Worm (Caenorhabditis elegans) whole organism, L4 larva: ENCODE results near the gene vha-7.

Experiments
- F26F4.8 ChIP-seq: fragments of 200-800 bp; sonication (Bioruptor generic); conservative IDR thresholded peaks from 2 replicates; pipeline ENCODE4 v1.3.6; 2022; ENCODE audit warnings: missing genetic modification characterization, missing compliant biosample characterization
- F44E2.7 ChIP-seq: fragments of 200-800 bp; sonication (Bioruptor generic); IDR thresholded peaks from 2 replicates; pipeline ENCODE4 v2.1.2; 2022; ENCODE audit warnings: missing genetic modification characterization, missing compliant biosample characterization
- T20F7.1 ChIP-seq: fragments of 200-800 bp; sonication (Bioruptor generic); optimal IDR thresholded peaks from 2 replicates; lab custom pipeline; 2018; ENCODE audit warnings: mild to moderate bottlenecking, missing genetic modification characterization, missing compliant biosample characterization
- T26A8.4 ChIP-seq: fragments of 200-800 bp; sonication (Bioruptor generic); IDR thresholded peaks from 2 replicates; pipeline ENCODE4 v1.3.6; 2022; ENCODE audit warnings: missing genetic modification characterization, missing compliant biosample characterization
- Y105C5A.15 ChIP-seq: fragments of 200-800 bp; sonication (Bioruptor generic); IDR thresholded peaks from 2 replicates; pipeline ENCODE4 v1.3.6; 2022; ENCODE audit warnings: missing genetic modification characterization, missing compliant biosample characterization
- Y5F2A.4 ChIP-seq: fragments of 200-800 bp; sonication (Bioruptor generic); optimal IDR thresholded peaks from 2 replicates; lab custom pipeline; 2018; ENCODE audit warnings: mild to moderate bottlenecking, missing genetic modification characterization, missing compliant biosample characterization
- Y75B8A.6 ChIP-seq: fragments of 200-800 bp; sonication (Bioruptor generic); IDR thresholded peaks from 2 replicates; pipeline ENCODE4 v1.3.6; 2022; ENCODE audit warnings: missing genetic modification reagents, missing genetic modification characterization, missing compliant biosample characterization
- ZK546.5 ChIP-seq, 2 experiments: sonication (generic microtip); optimal IDR thresholded peaks; 2 replicates each; lab custom pipeline; 2017; ENCODE audit warnings: missing biosample characterization in 2 of 2, missing genetic modification characterization in 2 of 2
- ceh-20 ChIP-seq: fragments of 200-800 bp; sonication (Bioruptor generic); IDR thresholded peaks from 2 replicates; pipeline ENCODE4 v1.3.6; 2022; ENCODE audit warnings: missing genetic modification reagents, missing genetic modification characterization, missing compliant biosample characterization
- ceh-28 ChIP-seq: fragments of 150-350 bp; optimal IDR thresholded peaks from 2 replicates; lab custom pipeline; 2014; ENCODE audit warnings: missing biosample characterization, missing genetic modification reagents, missing genetic modification characterization
- ceh-32 ChIP-seq: sonication (generic microtip); optimal IDR thresholded peaks from 2 replicates; lab custom pipeline; 2016; ENCODE audit warnings: mild to moderate bottlenecking, missing genetic modification characterization, missing compliant biosample characterization; ENCODE audit not compliant: poor library complexity
- ceh-44 ChIP-seq: fragments of 200-800 bp; sonication (Bioruptor generic); IDR thresholded peaks from 2 replicates; pipeline ENCODE4 v1.3.6; 2022; ENCODE audit warnings: missing genetic modification reagents, missing genetic modification characterization, missing compliant biosample characterization
- ceh-62 ChIP-seq: sonication (generic microtip); optimal IDR thresholded peaks from 2 replicates; lab custom pipeline; 2017; ENCODE audit warnings: missing biosample characterization, missing genetic modification characterization
- cey-2 ChIP-seq: sonication (generic microtip); optimal IDR thresholded peaks from 3 replicates; lab custom pipeline; 2017; ENCODE audit warnings: missing genetic modification characterization, mild to moderate bottlenecking, missing compliant biosample characterization, antibody characterized with exemption, borderline replicate concordance; ENCODE audit not compliant: insufficient read depth
- ctbp-1 ChIP-seq: fragments of 200-800 bp; sonication (Bioruptor generic); IDR thresholded peaks from 2 replicates; pipeline ENCODE4 v1.3.6; 2022; ENCODE audit warnings: missing genetic modification reagents, missing genetic modification characterization, missing compliant biosample characterization
- daf-12 ChIP-seq: fragments of 150-350 bp; optimal IDR thresholded peaks from 2 replicates; lab custom pipeline; 2014; ENCODE audit warnings: missing biosample characterization, missing genetic modification reagents, missing genetic modification characterization
- daf-19 ChIP-seq: fragments of 200-800 bp; sonication (Bioruptor generic); conservative IDR thresholded peaks from 2 replicates; pipeline ENCODE4 v1.3.6; 2022; ENCODE audit warnings: missing genetic modification characterization, missing compliant biosample characterization
- dmd-8 ChIP-seq: fragments of 200-800 bp; sonication (Bioruptor generic); IDR thresholded peaks from 2 replicates; pipeline ENCODE4 v1.3.6; 2022; ENCODE audit warnings: missing genetic modification characterization, missing compliant biosample characterization
- dpl-1 ChIP-seq: fragments of 150-350 bp; optimal IDR thresholded peaks from 2 replicates; lab custom pipeline; 2014; ENCODE audit warnings: missing biosample characterization, missing genetic modification reagents, missing genetic modification characterization
- egl-27 ChIP-seq: sonication (generic microtip); optimal IDR thresholded peaks from 3 replicates; lab custom pipeline; 2017; ENCODE audit warnings: missing biosample characterization, missing genetic modification reagents, missing genetic modification characterization
- egl-43 ChIP-seq: fragments of 200-800 bp; sonication (Bioruptor generic); IDR thresholded peaks from 2 replicates; pipeline ENCODE4 v1.3.6; 2022; ENCODE audit warnings: missing genetic modification reagents, missing genetic modification characterization, missing compliant biosample characterization
- fos-1 ChIP-seq: fragments of 150-350 bp; optimal IDR thresholded peaks from 2 replicates; lab custom pipeline; 2014; ENCODE audit warnings: missing biosample characterization, missing genetic modification characterization
- hlh-11 ChIP-seq: fragments of 200-800 bp; sonication (Bioruptor generic); optimal IDR thresholded peaks from 2 replicates; lab custom pipeline; 2018; ENCODE audit warnings: mild to moderate bottlenecking, missing genetic modification characterization, missing compliant biosample characterization
- lim-7 ChIP-seq: fragments of 200-800 bp; sonication (Bioruptor generic); IDR thresholded peaks from 2 replicates; pipeline ENCODE4 v1.3.6; 2022; ENCODE audit warnings: missing genetic modification characterization, missing compliant biosample characterization
- lin-1 ChIP-seq: fragments of 200-800 bp; sonication (Bioruptor generic); IDR thresholded peaks from 2 replicates; pipeline ENCODE4 v1.3.6; 2022; ENCODE audit warnings: missing genetic modification reagents, missing genetic modification characterization, missing compliant biosample characterization
- lin-13 ChIP-seq: fragments of 150-350 bp; optimal IDR thresholded peaks from 2 replicates; lab custom pipeline; 2014; ENCODE audit warnings: missing biosample characterization, missing genetic modification reagents, missing genetic modification characterization
- lin-15B ChIP-seq: fragments of 150-350 bp; sonication (generic microtip); optimal IDR thresholded peaks from 3 replicates; lab custom pipeline; 2014; ENCODE audit warnings: missing biosample characterization, missing genetic modification characterization
- lin-29 ChIP-seq: fragments of 200-800 bp; sonication (Bioruptor generic); IDR thresholded peaks from 2 replicates; pipeline ENCODE4 v1.3.6; 2022; ENCODE audit warnings: missing genetic modification reagents, missing genetic modification characterization, missing compliant biosample characterization
- lin-38 ChIP-seq: fragments of 200-800 bp; sonication (Bioruptor generic); IDR thresholded peaks from 2 replicates; pipeline ENCODE4 v1.3.6; 2022; ENCODE audit warnings: missing genetic modification reagents, missing genetic modification characterization, missing compliant biosample characterization
- madf-9 ChIP-seq: fragments of 200-800 bp; sonication (Bioruptor generic); conservative IDR thresholded peaks from 2 replicates; pipeline ENCODE4 v1.3.6; 2022; ENCODE audit warnings: missing genetic modification reagents, missing genetic modification characterization, missing compliant biosample characterization
- nhr-237 ChIP-seq: sonication (generic microtip); optimal IDR thresholded peaks from 2 replicates; lab custom pipeline; 2017; ENCODE audit warnings: missing biosample characterization, missing genetic modification characterization
- nhr-42 ChIP-seq: fragments of 200-800 bp; sonication (Bioruptor generic); IDR thresholded peaks from 2 replicates; pipeline ENCODE4 v1.3.6; 2022; ENCODE audit warnings: missing genetic modification characterization, missing compliant biosample characterization
- nhr-6 ChIP-seq: fragments of 150-350 bp; optimal IDR thresholded peaks from 2 replicates; lab custom pipeline; 2014; ENCODE audit warnings: missing biosample characterization, missing genetic modification characterization
- nhr-76 ChIP-seq: fragments of 150-350 bp; optimal IDR thresholded peaks from 2 replicates; lab custom pipeline; 2014; ENCODE audit warnings: missing biosample characterization, missing genetic modification characterization
- nhr-77 ChIP-seq: fragments of 150-350 bp; optimal IDR thresholded peaks from 2 replicates; lab custom pipeline; 2014; ENCODE audit warnings: missing biosample characterization, missing genetic modification characterization
- pha-4 ChIP-seq, 2 experiments: fragments of 150-350 bp in 1 of 2; fragments of 200-800 bp in 1 of 2; sonication (Bioruptor generic) in 1 of 2; IDR thresholded peaks in 1 of 2; optimal IDR thresholded peaks in 1 of 2; 2 replicates each; pipeline versions ENCODE4 v1.3.6 to Lab custom; 2014 to 2022; ENCODE audit warnings: missing genetic modification characterization in 2 of 2, missing genetic modification reagents in 2 of 2, missing biosample characterization in 1 of 2, missing compliant biosample characterization in 1 of 2
- php-3 ChIP-seq: fragments of 200-800 bp; sonication (Bioruptor generic); IDR thresholded peaks from 2 replicates; pipeline ENCODE4 v1.3.6; 2022; ENCODE audit warnings: missing genetic modification reagents, missing genetic modification characterization, missing compliant biosample characterization
- pqm-1 ChIP-seq: sonication (generic microtip); optimal IDR thresholded peaks from 2 replicates; lab custom pipeline; 2017; ENCODE audit warnings: missing biosample characterization, missing genetic modification characterization
- saeg-2 ChIP-seq: fragments of 200-800 bp; sonication (Bioruptor generic); IDR thresholded peaks from 2 replicates; pipeline ENCODE4 v1.3.6; 2022; ENCODE audit warnings: missing genetic modification reagents, missing genetic modification characterization, missing compliant biosample characterization
- sdz-12 ChIP-seq: fragments of 200-800 bp; sonication (Bioruptor generic); optimal IDR thresholded peaks from 2 replicates; lab custom pipeline; 2018; ENCODE audit warnings: mild to moderate bottlenecking, missing genetic modification characterization, missing compliant biosample characterization
- set-16 ChIP-seq: fragments of 200-800 bp; sonication (Bioruptor generic); IDR thresholded peaks from 2 replicates; pipeline ENCODE4 v1.3.6; 2022; ENCODE audit warnings: missing genetic modification reagents, missing genetic modification characterization, missing compliant biosample characterization
- snpc-1.2 ChIP-seq: fragments of 200-800 bp; sonication (Bioruptor generic); IDR thresholded peaks from 2 replicates; pipeline ENCODE4 v1.3.6; 2022; ENCODE audit warnings: missing genetic modification reagents, missing genetic modification characterization, missing compliant biosample characterization
- snpc-4 ChIP-seq: fragments of 150-350 bp; optimal IDR thresholded peaks from 2 replicates; lab custom pipeline; 2014; ENCODE audit warnings: missing biosample characterization, missing genetic modification characterization
- spr-1 ChIP-seq: sonication (generic microtip); optimal IDR thresholded peaks from 2 replicates; lab custom pipeline; 2016; ENCODE audit warnings: mild to moderate bottlenecking, missing genetic modification characterization, missing compliant biosample characterization
- spr-3 ChIP-seq: fragments of 200-800 bp; sonication (Bioruptor generic); optimal IDR thresholded peaks from 2 replicates; lab custom pipeline; 2018; ENCODE audit warnings: mild to moderate bottlenecking, missing genetic modification characterization, missing compliant biosample characterization
- tag-97 ChIP-seq: fragments of 200-800 bp; sonication (Bioruptor generic); IDR thresholded peaks from 2 replicates; pipeline ENCODE4 v1.3.6; 2022; ENCODE audit warnings: missing genetic modification characterization, missing compliant biosample characterization
- unc-130 ChIP-seq: sonication (generic microtip); optimal IDR thresholded peaks from 2 replicates; lab custom pipeline; 2016; ENCODE audit warnings: missing genetic modification reagents, missing genetic modification characterization, missing compliant biosample characterization
- zag-1 ChIP-seq: fragments of 150-350 bp; optimal IDR thresholded peaks from 2 replicates; lab custom pipeline; 2014; ENCODE audit warnings: missing biosample characterization, missing genetic modification characterization
- zfp-2 ChIP-seq: sonication (generic microtip); optimal IDR thresholded peaks from 2 replicates; lab custom pipeline; 2016; ENCODE audit warnings: mild to moderate bottlenecking, missing genetic modification characterization, missing compliant biosample characterization
- zip-11 ChIP-seq: fragments of 200-800 bp; sonication (Bioruptor generic); IDR thresholded peaks from 2 replicates; pipeline ENCODE4 v1.3.6; 2022; ENCODE audit warnings: missing genetic modification characterization, missing compliant biosample characterization
- zip-2 ChIP-seq: fragments of 150-350 bp; optimal IDR thresholded peaks from 2 replicates; lab custom pipeline; 2014; ENCODE audit warnings: missing biosample characterization, missing genetic modification characterization
- ztf-7 ChIP-seq: fragments of 150-350 bp; optimal IDR thresholded peaks from 2 replicates; lab custom pipeline; 2014; ENCODE audit warnings: missing biosample characterization, missing genetic modification characterization

The vha-7 gene

DNA sequence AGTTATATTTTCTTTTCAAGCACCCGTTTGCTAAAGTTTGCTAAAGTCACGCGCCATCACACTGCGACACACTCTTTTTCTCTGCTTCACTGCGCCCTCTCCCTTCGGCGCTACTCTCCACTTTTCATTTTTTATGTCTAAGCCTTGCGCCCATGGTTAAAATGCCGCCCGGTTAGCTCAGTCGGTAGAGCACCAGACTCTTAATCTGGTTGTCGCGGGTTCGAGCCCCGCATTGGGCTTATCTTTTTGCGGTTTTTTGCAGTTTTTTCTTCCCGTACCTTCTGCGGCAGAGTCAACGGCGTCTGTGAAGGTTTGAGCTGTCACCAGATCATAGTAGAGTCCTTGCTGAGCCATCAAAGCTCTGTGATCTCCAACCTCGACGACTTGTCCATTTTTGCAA lies 45.7 kb upstream of the vha-7 start (continued):
- TF ChIP-seq saeg-2 (GFP tag; lab: Robert Waterston, UW) = no peak
- TF ChIP-seq snpc-1.2 (GFP tag; lab: Robert Waterston, UW) = peak; percentile 88
- TF ChIP-seq F26F4.8 (GFP tag; lab: Robert Waterston, UW) = peak; percentile 79
- TF ChIP-seq zag-1 = no peak
- TF ChIP-seq daf-19 (GFP tag; lab: Robert Waterston, UW) = no peak
- TF ChIP-seq daf-12 (tag; lab: Kevin White, UChicago) = no peak
- no peak for TF ChIP-seq cey-2 (tag; lab: Kevin White, UChicago)
- TF ChIP-seq nhr-42 (GFP tag; lab: Robert Waterston, UW) = peak; percentile 65; the same call in 1 of the 2 replicates
- TF ChIP-seq spr-1 (tag; lab: Kevin White, UChicago) = peak; percentile 66
- TF ChIP-seq dpl-1 (GFP tag; lab: Kevin White, UChicago) = peak; percentile 38
- TF ChIP-seq php-3 (GFP tag; lab: Robert Waterston, UW) = peak; percentile 67
- TF ChIP-seq ceh-44 (GFP tag; lab: Robert Waterston, UW) = peak; percentile 74; the same call in 1 of the 2 replicates
- no peak for TF ChIP-seq nhr-237 (tag; lab: Kevin White, UChicago)
- TF ChIP-seq ztf-7 (tag; lab: Kevin White, UChicago) = peak; percentile 10
- TF ChIP-seq nhr-6 (tag; lab: Kevin White, UChicago) = no peak
- peak; percentile 44 for TF ChIP-seq zfp-2
- TF ChIP-seq T20F7.1 (GFP tag; lab: Kevin White, UChicago) = peak; percentile 60
- TF ChIP-seq ZK546.5 (tag; optimal IDR thresholded peaks at IDR 0.05; lab: Kevin White, UChicago) = no peak
- TF ChIP-seq Y105C5A.15 = peak; percentile 84; the same call in 1 of the 2 replicates
- peak; percentile 42 for TF ChIP-seq ceh-32
- TF ChIP-seq ceh-20 (GFP tag; lab: Robert Waterston, UW) = peak; percentile 78
- TF ChIP-seq Y5F2A.4 (GFP tag; lab: Kevin White, UChicago) = peak; percentile 28
- peak; percentile 89 for TF ChIP-seq lim-7 (GFP tag; lab: Robert Waterston, UW)
- TF ChIP-seq pqm-1 (tag; lab: Kevin White, UChicago) = no peak
- TF ChIP-seq ceh-62 = no peak
- no peak for TF ChIP-seq Y75B8A.6
- peak; percentile 74 for TF ChIP-seq spr-3 (GFP tag; lab: Kevin White, UChicago)
- TF ChIP-seq unc-130 (GFP tag; lab: Kevin White, UChicago) = peak; percentile 71
- no peak for TF ChIP-seq fos-1 (tag; lab: Kevin White, UChicago)
- peak; percentile 61 for TF ChIP-seq set-16 (GFP tag; lab: Robert Waterston, UW)
- TF ChIP-seq T26A8.4 = peak; percentile 79
- TF ChIP-seq zip-11 (GFP tag; lab: Robert Waterston, UW) = no peak
- peak; percentile 74 for TF ChIP-seq lin-1 (GFP tag; lab: Robert Waterston, UW)
- TF ChIP-seq lin-15B = no peak
- peak; percentile 86 for TF ChIP-seq dmd-8
- peak; percentile 94 for TF ChIP-seq pha-4 (GFP tag; IDR thresholded peaks at IDR 0.05; lab: Robert Waterston, UW)
- TF ChIP-seq pha-4 (tag; optimal IDR thresholded peaks at IDR 0.05; lab: Kevin White, UChicago) = no peak
- TF ChIP-seq lin-38 (GFP tag; lab: Robert Waterston, UW) = no peak; the same call in 1 of the 2 replicates
- peak; percentile 77 for TF ChIP-seq madf-9 (GFP tag; lab: Robert Waterston, UW)
- TF ChIP-seq sdz-12 = peak; percentile 53
- TF ChIP-seq lin-13 (GFP tag; lab: Kevin White, UChicago) = peak; percentile 63
- no peak for TF ChIP-seq egl-27 (tag; lab: Kevin White, UChicago)
- no peak for TF ChIP-seq tag-97 (GFP tag; lab: Robert Waterston, UW)
- TF ChIP-seq lin-29 (GFP tag; lab: Robert Waterston, UW) = peak; percentile 43; the same call in 1 of the 2 replicates
- peak; percentile 72; the same call in 1 of the 2 replicates for TF ChIP-seq F44E2.7 (GFP tag; lab: Robert Waterston, UW)
- no peak for TF ChIP-seq snpc-4
- TF ChIP-seq hlh-11 (tag; lab: Kevin White, UChicago) = peak; percentile 68
- TF ChIP-seq ceh-28 = no peak
- TF ChIP-seq ctbp-1 (GFP tag; lab: Robert Waterston, UW) = peak; percentile 65
- TF ChIP-seq zip-2 (tag; lab: Kevin White, UChicago) = no peak
- peak; percentile 97 for TF ChIP-seq egl-43 (GFP tag; lab: Robert Waterston, UW)
- no peak for TF ChIP-seq nhr-76
- TF ChIP-seq nhr-77 (tag; lab: Kevin White, UChicago) = peak; percentile 2
